Fruit fly (Drosophila melanogaster) whole organism, adult: ENCODE measurements around the gene CG14036.
A peak's percentile ranks its signal among the peaks of the same experiment; 100 is the strongest.

ENCODE experiments used
- CG11617 ChIP-seq: fragments of 200-800 bp; sonication (Bioruptor generic); optimal IDR thresholded peaks from 2 replicates; lab custom pipeline; 2017; ENCODE audit warnings: mild to moderate bottlenecking, missing biosample characterization, missing genetic modification reagents, missing genetic modification characterization
- CG12768 ChIP-seq: fragments of 200-800 bp; sonication (Bioruptor generic); optimal IDR thresholded peaks from 2 replicates; lab custom pipeline; 2017; ENCODE audit warnings: missing biosample characterization, missing genetic modification characterization, mild to moderate bottlenecking, moderate library complexity, missing genetic modification reagents
- CG14711 ChIP-seq: fragments of 200-800 bp; sonication (Bioruptor generic); optimal IDR thresholded peaks from 2 replicates; lab custom pipeline; 2018; ENCODE audit warnings: missing biosample characterization, mild to moderate bottlenecking, missing genetic modification characterization, moderate library complexity
- CG1620 ChIP-seq: fragments of 200-800 bp; sonication (Bioruptor generic); optimal IDR thresholded peaks from 2 replicates; lab custom pipeline; 2016; ENCODE audit warnings: missing biosample characterization, missing genetic modification characterization
- CG33017 ChIP-seq: fragments of 200-800 bp; sonication (Bioruptor generic); optimal IDR thresholded peaks from 2 replicates; lab custom pipeline; 2018; ENCODE audit warnings: missing biosample characterization, mild to moderate bottlenecking, missing genetic modification characterization, moderate library complexity
- CG5204 ChIP-seq: fragments of 200-800 bp; sonication (Bioruptor generic); optimal IDR thresholded peaks from 2 replicates; lab custom pipeline; 2016; ENCODE audit warnings: missing biosample characterization, missing genetic modification characterization
- CG7045 ChIP-seq: fragments of 200-800 bp; sonication (Bioruptor generic); optimal IDR thresholded peaks from 2 replicates; lab custom pipeline; 2017; ENCODE audit warnings: missing biosample characterization, mild to moderate bottlenecking, missing genetic modification characterization
- CG7101 ChIP-seq: fragments of 200-800 bp; sonication (Bioruptor generic); optimal IDR thresholded peaks from 2 replicates; lab custom pipeline; 2018; ENCODE audit warnings: missing biosample characterization, mild to moderate bottlenecking, missing genetic modification characterization, moderate library complexity
- Clk ChIP-seq: fragments of 200-800 bp; sonication (Bioruptor generic); optimal IDR thresholded peaks from 2 replicates; lab custom pipeline; 2017; ENCODE audit warnings: missing biosample characterization, missing genetic modification characterization
- Crg-1 ChIP-seq: fragments of 200-800 bp; sonication (Bioruptor generic); optimal IDR thresholded peaks from 2 replicates; lab custom pipeline; 2016; ENCODE audit warnings: missing biosample characterization, missing genetic modification characterization
- Hr96 ChIP-seq: fragments of 200-800 bp; sonication (Bioruptor generic); optimal IDR thresholded peaks from 2 replicates; lab custom pipeline; 2016; ENCODE audit warnings: missing biosample characterization, missing genetic modification characterization
- Mnt ChIP-seq: fragments of 200-800 bp; sonication (Bioruptor generic); optimal IDR thresholded peaks from 2 replicates; lab custom pipeline; 2016; ENCODE audit warnings: missing biosample characterization, mild to moderate bottlenecking, missing genetic modification characterization
- bab1 ChIP-seq: fragments of 200-800 bp; sonication (Bioruptor generic); optimal IDR thresholded peaks from 3 replicates; lab custom pipeline; 2019; ENCODE audit warnings: missing biosample characterization, mild to moderate bottlenecking, missing genetic modification characterization, moderate library complexity
- cic ChIP-seq: fragments of 200-800 bp; sonication (Bioruptor generic); optimal IDR thresholded peaks from 2 replicates; lab custom pipeline; 2017; ENCODE audit warnings: missing biosample characterization, mild to moderate bottlenecking, missing genetic modification characterization, moderate library complexity
- cnc ChIP-seq, 2 experiments: fragments of >200 bp; optimal IDR thresholded peaks; 2 replicates each; lab custom pipeline; 2017
- kay ChIP-seq: fragments of 200-800 bp; sonication (Bioruptor generic); peaks from one replicate; lab custom pipeline; 2016; ENCODE audit warnings: missing biosample characterization, missing genetic modification characterization, borderline replicate concordance
- ovo ChIP-seq: fragments of 200-800 bp; sonication (Bioruptor generic); optimal IDR thresholded peaks from 2 replicates; lab custom pipeline; 2016; ENCODE audit warnings: missing biosample characterization, missing genetic modification characterization
- pad ChIP-seq: fragments of 200-800 bp; sonication (Bioruptor generic); optimal IDR thresholded peaks from 3 replicates; lab custom pipeline; 2017; ENCODE audit warnings: missing biosample characterization, missing genetic modification characterization, mild to moderate bottlenecking, moderate library complexity, missing genetic modification reagents
- tj ChIP-seq: fragments of 200-800 bp; sonication (Bioruptor generic); optimal IDR thresholded peaks from 3 replicates; lab custom pipeline; 2017; ENCODE audit warnings: missing biosample characterization, mild to moderate bottlenecking, missing genetic modification characterization, moderate library complexity
- toe ChIP-seq: fragments of 200-800 bp; sonication (Bioruptor generic); optimal IDR thresholded peaks from 2 replicates; lab custom pipeline; 2016; ENCODE audit warnings: missing biosample characterization, missing genetic modification characterization

CG14036 gene

dm6 chr2L:5037402-5037860 is 17.4 kb downstream of the CG14036 start, which contains the start of the genes CG14042 and SP555:
Gene CG14042, plus strand, starts transcription at chr2L:5037709.
Gene SP555, plus strand, starts transcription at chr2L:5037709.
- TF ChIP-seq CG1620 (GFP tag; lab: Kevin White, UChicago) (no peak), cic (GFP tag; lab: Kevin White, UChicago) (no peak), cnc (optimal IDR thresholded peaks at IDR 0.05; lab: Kevin White, UChicago) (no peak), pad (GFP tag; lab: Kevin White, UChicago) (peak; percentile 18)

DNA sequence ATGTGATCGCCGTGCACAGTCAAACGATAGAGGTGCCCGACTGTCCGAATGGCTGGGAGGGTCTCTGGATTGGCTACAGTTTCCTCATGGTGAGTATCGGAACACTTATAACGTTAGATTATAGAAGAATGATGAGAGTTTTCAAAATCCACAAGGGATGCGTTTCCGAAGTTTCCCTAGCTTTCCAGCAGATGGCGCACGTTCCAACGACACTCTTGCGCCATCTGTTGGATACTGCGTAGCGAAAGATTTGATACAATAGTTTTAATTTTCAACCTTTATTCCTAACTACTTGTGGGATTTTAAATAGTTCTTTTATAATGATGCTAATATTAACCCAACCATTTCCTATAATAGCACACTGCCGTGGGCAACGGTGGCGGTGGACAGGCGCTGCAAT is 18.7 kb downstream of the CG14036 start:
- TF ChIP-seq toe (GFP tag; lab: Kevin White, UChicago) (no peak), ovo (GFP tag; lab: Kevin White, UChicago) (no peak), Mnt (no peak), pad (GFP tag; lab: Kevin White, UChicago) (no peak), kay (GFP tag; lab: Kevin White, UChicago) (no peak), CG7101 (no peak), CG5204 (GFP tag; lab: Kevin White, UChicago) (no peak), tj (GFP tag; lab: Kevin White, UChicago) (no peak), CG12768 (GFP tag; lab: Kevin White, UChicago) (no peak), cic (GFP tag; lab: Kevin White, UChicago) (no peak), Crg-1 (GFP tag; lab: Kevin White, UChicago) (no peak)

dm6 chr2L:5031886-5032285 is 22.9 kb downstream of the CG14036 start:
- no peak for TF ChIP-seq Clk (GFP tag; lab: Kevin White, UChicago)
- no peak for TF ChIP-seq bab1
- TF ChIP-seq CG7045 (GFP tag; lab: Kevin White, UChicago): no peak
- TF ChIP-seq kay (GFP tag; lab: Kevin White, UChicago): no peak
- no peak for TF ChIP-seq pad (GFP tag; lab: Kevin White, UChicago)
- no peak for TF ChIP-seq toe (GFP tag; lab: Kevin White, UChicago)
- no peak for TF ChIP-seq ovo (GFP tag; lab: Kevin White, UChicago)
- TF ChIP-seq CG14711 (tag; lab: Kevin White, UChicago): no peak
- TF ChIP-seq tj (GFP tag; lab: Kevin White, UChicago): no peak
- TF ChIP-seq CG12768 (GFP tag; lab: Kevin White, UChicago): no peak
- no peak for TF ChIP-seq CG7101
- TF ChIP-seq Hr96 (GFP tag; lab: Kevin White, UChicago): no peak
- TF ChIP-seq CG5204 (GFP tag; lab: Kevin White, UChicago): no peak
- no peak for TF ChIP-seq CG1620 (GFP tag; lab: Kevin White, UChicago)
- TF ChIP-seq CG11617 (GFP tag; lab: Kevin White, UChicago): no peak

DNA sequence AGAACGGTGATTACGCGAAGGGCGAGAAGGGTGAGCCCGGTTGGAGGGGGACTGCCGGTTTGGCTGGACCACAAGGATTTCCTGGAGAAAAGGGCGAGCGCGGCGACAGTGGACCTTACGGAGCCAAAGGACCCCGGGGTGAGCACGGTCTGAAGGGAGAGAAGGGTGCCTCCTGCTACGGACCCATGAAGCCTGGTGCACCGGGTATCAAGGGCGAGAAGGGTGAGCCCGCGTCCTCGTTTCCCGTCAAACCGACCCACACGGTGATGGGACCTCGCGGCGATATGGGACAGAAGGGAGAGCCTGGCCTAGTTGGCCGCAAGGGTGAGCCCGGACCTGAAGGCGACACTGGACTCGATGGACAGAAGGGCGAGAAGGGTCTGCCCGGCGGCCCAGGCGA is 23.4 kb downstream of the CG14036 start:
- no peak for TF ChIP-seq CG7045 (GFP tag; lab: Kevin White, UChicago)
- TF ChIP-seq CG7101: no peak
- TF ChIP-seq Crg-1 (GFP tag; lab: Kevin White, UChicago): no peak
- no peak for TF ChIP-seq CG33017 (tag; lab: Kevin White, UChicago)
- no peak for TF ChIP-seq Hr96 (GFP tag; lab: Kevin White, UChicago)
- no peak for TF ChIP-seq Mnt
- TF ChIP-seq CG11617 (GFP tag; lab: Kevin White, UChicago): no peak
- TF ChIP-seq bab1: no peak
- no peak for TF ChIP-seq cnc (optimal IDR thresholded peaks at IDR 0.05; lab: Kevin White, UChicago)
- TF ChIP-seq kay (GFP tag; lab: Kevin White, UChicago): no peak
- TF ChIP-seq toe (GFP tag; lab: Kevin White, UChicago): no peak
- no peak for TF ChIP-seq CG1620 (GFP tag; lab: Kevin White, UChicago)
- TF ChIP-seq Clk (GFP tag; lab: Kevin White, UChicago): no peak
- no peak for TF ChIP-seq tj (GFP tag; lab: Kevin White, UChicago)
- no peak for TF ChIP-seq cic (GFP tag; lab: Kevin White, UChicago)

DNA sequence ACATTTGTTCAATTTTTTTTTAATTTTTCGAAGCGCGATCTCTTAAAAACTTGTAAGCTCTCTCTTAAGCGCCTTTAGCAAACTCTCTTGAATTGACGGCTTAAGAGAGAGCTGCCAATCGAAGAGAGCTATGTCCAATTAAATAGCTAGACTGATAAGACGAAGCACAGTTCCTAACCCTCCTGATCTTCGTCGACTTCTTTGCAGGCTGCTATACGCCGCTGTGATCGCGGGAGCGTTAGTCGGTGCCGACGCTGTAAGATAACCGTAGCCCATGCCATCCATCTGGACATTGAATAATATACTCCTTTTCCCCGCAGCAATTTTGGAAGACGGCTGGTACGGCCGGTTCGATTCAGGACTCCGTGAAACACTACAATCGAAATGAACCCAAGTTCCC is 24.3 kb downstream of the CG14036 start:
- TF ChIP-seq Clk (GFP tag; lab: Kevin White, UChicago): no peak
- no peak for TF ChIP-seq CG7101
- no peak for TF ChIP-seq CG12768 (GFP tag; lab: Kevin White, UChicago)
- no peak for TF ChIP-seq CG7045 (GFP tag; lab: Kevin White, UChicago)
- no peak for TF ChIP-seq Hr96 (GFP tag; lab: Kevin White, UChicago)
- TF ChIP-seq toe (GFP tag; lab: Kevin White, UChicago): no peak
- TF ChIP-seq CG14711 (tag; lab: Kevin White, UChicago): no peak
- no peak for TF ChIP-seq kay (GFP tag; lab: Kevin White, UChicago)
- TF ChIP-seq cnc (optimal IDR thresholded peaks at IDR 0.05; lab: Kevin White, UChicago): no peak
- TF ChIP-seq CG1620 (GFP tag; lab: Kevin White, UChicago): no peak
- no peak for TF ChIP-seq CG11617 (GFP tag; lab: Kevin White, UChicago)

DNA sequence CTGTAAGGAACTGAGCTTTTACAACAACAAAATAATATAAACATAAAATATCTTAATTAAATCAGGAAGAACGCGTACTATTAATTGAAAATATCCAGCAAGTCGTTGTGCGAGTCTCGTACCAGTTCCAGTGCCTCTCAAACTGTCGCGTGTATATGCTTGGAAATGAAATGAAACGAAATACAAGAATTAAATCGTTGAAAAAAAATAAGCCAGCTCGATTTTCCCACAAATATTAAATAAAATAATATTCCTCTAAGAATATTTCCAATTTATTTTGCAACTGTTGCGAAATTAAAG is 25.1 kb downstream of the CG14036 start:
- TF ChIP-seq cic (GFP tag; lab: Kevin White, UChicago) (no peak), kay (GFP tag; lab: Kevin White, UChicago) (peak; percentile 33), tj (GFP tag; lab: Kevin White, UChicago) (peak; percentile 60)
